Fruit fly (Drosophila melanogaster) whole organism, embryonic: Measurements from ENCODE around the gene Jon99Ciii.

Source experiments
- Aef1 ChIP-seq: fragments of 200-800 bp; sonication (Bioruptor generic); IDR thresholded peaks from 3 replicates; pipeline ENCODE4 v1.3.6; 2022; ENCODE audit warnings: missing biosample characterization, missing genetic modification characterization
- Atf-2 ChIP-seq: fragments of 200-800 bp; sonication (Bioruptor generic); optimal IDR thresholded peaks from 2 replicates; lab custom pipeline; 2016; ENCODE audit warnings: missing biosample characterization, missing genetic modification characterization
- Atf6 ChIP-seq: fragments of 200-800 bp; sonication (Bioruptor generic); IDR thresholded peaks from 2 replicates; pipeline ENCODE4 v1.3.6; 2022; ENCODE audit warnings: missing biosample characterization, missing genetic modification characterization
- BEAF-32 ChIP-seq: fragments of 200-800 bp; sonication (Bioruptor generic); optimal IDR thresholded peaks from 3 replicates; lab custom pipeline; 2017; ENCODE audit warnings: missing biosample characterization, missing genetic modification characterization, mild to moderate bottlenecking, moderate library complexity, missing genetic modification reagents
- CG1024 ChIP-seq: fragments of 200-800 bp; sonication (Bioruptor generic); IDR thresholded peaks from 2 replicates; pipeline ENCODE4 v1.3.6; 2022; ENCODE audit warnings: missing biosample characterization, missing genetic modification characterization
- CG10366 ChIP-seq: fragments of 200-800 bp; sonication (Bioruptor generic); IDR thresholded peaks from 2 replicates; pipeline ENCODE4 v1.3.6; 2022; ENCODE audit warnings: missing biosample characterization, missing genetic modification characterization
- CG12769 ChIP-seq: fragments of 200-800 bp; sonication (Bioruptor generic); optimal IDR thresholded peaks from 2 replicates; lab custom pipeline; 2019; ENCODE audit warnings: missing biosample characterization, mild to moderate bottlenecking, missing genetic modification characterization, moderate library complexity
- CG13287 ChIP-seq: fragments of 200-800 bp; sonication (Bioruptor generic); IDR thresholded peaks from 2 replicates; pipeline ENCODE4 v1.3.6; 2022; ENCODE audit warnings: missing biosample characterization, missing genetic modification characterization; ENCODE audit not compliant: partially characterized antibody
- CG13296 ChIP-seq: fragments of 200-800 bp; sonication (Bioruptor generic); optimal IDR thresholded peaks from 3 replicates; lab custom pipeline; 2018; ENCODE audit warnings: missing biosample characterization, mild to moderate bottlenecking, missing genetic modification characterization
- CG14441 ChIP-seq: fragments of 200-800 bp; sonication (Bioruptor generic); IDR thresholded peaks from 2 replicates; pipeline ENCODE4 v1.3.6; 2022; ENCODE audit warnings: missing biosample characterization, missing genetic modification characterization
- CG14965 ChIP-seq: fragments of 200-800 bp; sonication (Bioruptor generic); optimal IDR thresholded peaks from 2 replicates; lab custom pipeline; 2016; ENCODE audit warnings: missing biosample characterization, missing genetic modification characterization, borderline replicate concordance
- CG15073 ChIP-seq: fragments of 200-800 bp; sonication (Bioruptor generic); optimal IDR thresholded peaks from 2 replicates; lab custom pipeline; 2016; ENCODE audit warnings: missing biosample characterization, missing genetic modification characterization
- CG1602 ChIP-seq: fragments of 200-800 bp; sonication (Bioruptor generic); optimal IDR thresholded peaks from 3 replicates; lab custom pipeline; 2016; ENCODE audit warnings: missing biosample characterization, missing genetic modification characterization
- CG17612 ChIP-seq: fragments of 200-800 bp; sonication (Bioruptor generic); IDR thresholded peaks from 2 replicates; pipeline ENCODE4 v1.3.6; 2022; ENCODE audit warnings: missing biosample characterization, missing genetic modification characterization
- CG1792 ChIP-seq: fragments of 200-800 bp; sonication (Bioruptor generic); optimal IDR thresholded peaks from 2 replicates; lab custom pipeline; 2016; ENCODE audit warnings: missing biosample characterization, missing genetic modification characterization
- CG18011 ChIP-seq: fragments of 200-800 bp; sonication (Bioruptor generic); optimal IDR thresholded peaks from 2 replicates; lab custom pipeline; 2017; ENCODE audit warnings: missing biosample characterization, missing genetic modification characterization, mild to moderate bottlenecking, moderate library complexity, missing genotype
- CG18619 ChIP-seq: fragments of 200-800 bp; sonication (Bioruptor generic); optimal IDR thresholded peaks from 3 replicates; lab custom pipeline; 2017; ENCODE audit warnings: missing biosample characterization, mild to moderate bottlenecking, missing genetic modification characterization
- CG2199 ChIP-seq: fragments of 200-800 bp; sonication (Bioruptor generic); IDR thresholded peaks from 3 replicates; pipeline ENCODE4 v1.3.6; 2022; ENCODE audit warnings: missing biosample characterization, missing genetic modification characterization
- CG2712 ChIP-seq: fragments of 200-800 bp; optimal IDR thresholded peaks from 3 replicates; lab custom pipeline; 2019; ENCODE audit warnings: missing biosample characterization, mild to moderate bottlenecking, missing genetic modification characterization, moderate library complexity
- CG31441 ChIP-seq: fragments of 200-800 bp; sonication (Bioruptor generic); IDR thresholded peaks from 2 replicates; pipeline ENCODE4 v1.3.6; 2022; ENCODE audit warnings: missing biosample characterization, missing genetic modification characterization
- CG3163 ChIP-seq: fragments of 200-800 bp; sonication (Bioruptor generic); optimal IDR thresholded peaks from 3 replicates; lab custom pipeline; 2016; ENCODE audit warnings: missing biosample characterization, missing genetic modification characterization
- CG6254 ChIP-seq: fragments of 200-800 bp; sonication (Bioruptor generic); optimal IDR thresholded peaks from 3 replicates; lab custom pipeline; 2017; ENCODE audit warnings: mild to moderate bottlenecking, missing biosample characterization, missing genetic modification reagents, missing genetic modification characterization
- CG6654 ChIP-seq: fragments of 200-800 bp; sonication (Bioruptor generic); optimal IDR thresholded peaks from 2 replicates; lab custom pipeline; 2017; ENCODE audit warnings: missing biosample characterization, mild to moderate bottlenecking, missing genetic modification characterization
- CG6854 ChIP-seq: fragments of 200-800 bp; sonication (Bioruptor generic); optimal IDR thresholded peaks from 3 replicates; lab custom pipeline; 2017; ENCODE audit warnings: missing biosample characterization, mild to moderate bottlenecking, missing genetic modification characterization
- CG7987 ChIP-seq: fragments of 200-800 bp; sonication (Bioruptor generic); optimal IDR thresholded peaks from 2 replicates; lab custom pipeline; 2018; ENCODE audit warnings: missing biosample characterization, mild to moderate bottlenecking, missing genetic modification characterization, moderate library complexity
- Dfd ChIP-seq, 2 experiments: fragments of >200 bp; optimal IDR thresholded peaks; 2 replicates each; lab custom pipeline; 2017; ENCODE audit warnings: missing biosample characterization in 2 of 2, missing genetic modification characterization in 2 of 2
- Doc3 ChIP-seq: fragments of 200-800 bp; sonication (Bioruptor generic); IDR thresholded peaks from 3 replicates; pipeline ENCODE4 v1.3.6; 2022; ENCODE audit warnings: missing biosample characterization, missing genetic modification characterization; ENCODE audit not compliant: partially characterized antibody
- ERR ChIP-seq: fragments of 200-800 bp; sonication (Bioruptor generic); optimal IDR thresholded peaks from 2 replicates; lab custom pipeline; 2016; ENCODE audit warnings: missing biosample characterization, missing genetic modification characterization
- HmgZ ChIP-seq: fragments of 200-800 bp; sonication (Bioruptor generic); optimal IDR thresholded peaks from 2 replicates; lab custom pipeline; 2018; ENCODE audit warnings: missing biosample characterization, mild to moderate bottlenecking, missing genetic modification characterization
- Hr39 ChIP-seq: fragments of >200 bp; optimal IDR thresholded peaks from 2 replicates; lab custom pipeline; 2017
- Mad ChIP-seq: fragments of 200-800 bp; sonication (Bioruptor generic); optimal IDR thresholded peaks from 2 replicates; lab custom pipeline; 2016; ENCODE audit warnings: missing biosample characterization, missing genetic modification characterization
- NFAT ChIP-seq: fragments of 200-800 bp; sonication (Bioruptor generic); IDR thresholded peaks from 2 replicates; pipeline ENCODE4 v1.3.6; 2022; ENCODE audit warnings: missing biosample characterization, missing genetic modification characterization
- Sry-β ChIP-seq: fragments of 200-800 bp; sonication (Bioruptor generic); optimal IDR thresholded peaks from 2 replicates; lab custom pipeline; 2018; ENCODE audit warnings: missing biosample characterization, mild to moderate bottlenecking, missing genetic modification characterization, moderate library complexity
- Tbp ChIP-seq: fragments of >200 bp; optimal IDR thresholded peaks from 2 replicates; lab custom pipeline; 2018; ENCODE audit warnings: missing biosample characterization, missing genetic modification characterization
- Usf ChIP-seq: fragments of 200-800 bp; sonication (Bioruptor generic); optimal IDR thresholded peaks from 2 replicates; lab custom pipeline; 2017; ENCODE audit warnings: missing genotype, missing biosample characterization, missing genetic modification characterization
- ara ChIP-seq: fragments of 200-800 bp; sonication (Bioruptor generic); IDR thresholded peaks from 2 replicates; pipeline ENCODE4 v1.3.6; 2022; ENCODE audit warnings: missing biosample characterization, missing genetic modification characterization
- cas ChIP-seq: fragments of 200-800 bp; sonication (Bioruptor generic); IDR thresholded peaks from 2 replicates; pipeline ENCODE4 v1.3.6; 2022; ENCODE audit warnings: missing biosample characterization, missing genetic modification characterization
- danr ChIP-seq: fragments of 200-800 bp; sonication (Bioruptor generic); IDR thresholded peaks from 2 replicates; pipeline ENCODE4 v1.3.6; 2022; ENCODE audit warnings: missing biosample characterization, missing genetic modification characterization
- eyg ChIP-seq: fragments of 200-800 bp; sonication (Bioruptor generic); optimal IDR thresholded peaks from 3 replicates; lab custom pipeline; 2016; ENCODE audit warnings: missing biosample characterization, missing genetic modification characterization
- ftz-f1 ChIP-seq: fragments of 200-800 bp; sonication (Bioruptor generic); optimal IDR thresholded peaks from 2 replicates; lab custom pipeline; 2016; ENCODE audit warnings: missing biosample characterization, missing genetic modification characterization
- gro ChIP-seq: fragments of 200-800 bp; sonication (Bioruptor generic); optimal IDR thresholded peaks from 2 replicates; lab custom pipeline; 2016; ENCODE audit warnings: missing biosample characterization, missing genetic modification characterization
- gt ChIP-seq: fragments of 200-800 bp; sonication (Bioruptor generic); IDR thresholded peaks from 2 replicates; pipeline ENCODE4 v1.3.6; 2022; ENCODE audit warnings: missing biosample characterization, missing genetic modification characterization
- hth ChIP-seq: fragments of >200 bp; optimal IDR thresholded peaks from 2 replicates; lab custom pipeline; 2017; ENCODE audit warnings: inconsistent platforms
- klu ChIP-seq: fragments of 200-800 bp; sonication (Bioruptor generic); IDR thresholded peaks from 2 replicates; pipeline ENCODE4 v1.3.6; 2022; ENCODE audit warnings: missing biosample characterization, missing genetic modification characterization
- nom ChIP-seq: fragments of 200-800 bp; sonication (Bioruptor generic); optimal IDR thresholded peaks from 2 replicates; lab custom pipeline; 2017; ENCODE audit warnings: missing biosample characterization, missing genetic modification characterization, mild to moderate bottlenecking, moderate library complexity, missing genetic modification reagents
- onecut ChIP-seq: fragments of 200-800 bp; sonication (Bioruptor generic); IDR thresholded peaks from 2 replicates; pipeline ENCODE4 v1.3.6; 2022; ENCODE audit warnings: missing biosample characterization, missing genetic modification characterization
- ro ChIP-seq: fragments of 200-800 bp; sonication (Bioruptor generic); IDR thresholded peaks from 2 replicates; pipeline ENCODE4 v1.3.6; 2022; ENCODE audit warnings: missing biosample characterization, missing genetic modification characterization
- sisA ChIP-seq: fragments of 200-800 bp; sonication (Bioruptor generic); IDR thresholded peaks from 2 replicates; pipeline ENCODE4 v1.3.6; 2022; ENCODE audit warnings: missing biosample characterization, missing genetic modification characterization
- slou ChIP-seq: fragments of 200-800 bp; sonication (Bioruptor generic); optimal IDR thresholded peaks from 3 replicates; lab custom pipeline; 2016; ENCODE audit warnings: missing biosample characterization, missing genetic modification characterization
- ssp ChIP-seq: fragments of 200-800 bp; sonication (Bioruptor generic); IDR thresholded peaks from 2 replicates; pipeline ENCODE4 v1.3.6; 2022; ENCODE audit warnings: missing biosample characterization, missing genetic modification characterization
- stc ChIP-seq: fragments of 200-800 bp; sonication (Bioruptor generic); IDR thresholded peaks from 2 replicates; pipeline ENCODE4 v1.3.6; 2022; ENCODE audit warnings: missing biosample characterization, missing genetic modification characterization
- tin ChIP-seq: fragments of 200-800 bp; sonication (Bioruptor generic); optimal IDR thresholded peaks from 3 replicates; lab custom pipeline; 2016; ENCODE audit warnings: missing biosample characterization, missing genetic modification characterization
- wek ChIP-seq: fragments of 200-800 bp; sonication (Bioruptor generic); optimal IDR thresholded peaks from 3 replicates; lab custom pipeline; 2018; ENCODE audit warnings: missing biosample characterization, mild to moderate bottlenecking, missing genetic modification characterization, moderate library complexity

The Jon99Ciii gene

DNA sequence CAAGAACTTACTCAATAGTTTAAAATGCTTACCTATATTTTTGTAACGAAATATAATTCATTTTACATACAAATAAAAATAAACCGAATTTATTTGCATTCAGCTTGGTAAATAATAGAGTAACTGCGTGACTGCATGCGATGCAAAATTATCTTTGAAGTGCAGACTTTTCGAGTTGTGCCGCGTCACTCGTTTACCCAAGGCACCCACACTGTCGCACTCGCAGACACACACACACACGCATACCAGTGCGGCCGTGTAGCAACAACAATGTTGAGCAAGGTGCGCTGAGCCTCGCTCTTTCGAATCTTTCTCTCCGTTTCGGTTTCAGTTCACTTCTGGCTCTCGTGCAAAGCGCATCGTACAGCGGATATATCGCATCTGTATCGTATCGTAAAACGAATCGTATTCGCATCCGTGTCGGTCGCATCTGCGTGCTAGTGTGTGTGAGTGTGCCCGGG is 45.3 kb upstream of the Jon99Ciii start, which contains the start of gene CG31038 (continued):
- TF ChIP-seq Usf (GFP tag; lab: Kevin White, UChicago), result no peak
- TF ChIP-seq CG18011 (GFP tag; lab: Kevin White, UChicago), result no peak
- no peak for TF ChIP-seq Doc3 (GFP tag; lab: Robert Waterston, UW)
- no peak for TF ChIP-seq slou (GFP tag; lab: Kevin White, UChicago)
- TF ChIP-seq ERR (GFP tag; lab: Kevin White, UChicago), result no peak
- TF ChIP-seq CG15073 (GFP tag; lab: Kevin White, UChicago), result no peak
- no peak for TF ChIP-seq gt (GFP tag; lab: Robert Waterston, UW)
- TF ChIP-seq CG6254, result no peak
- TF ChIP-seq CG12769 (tag; lab: Kevin White, UChicago), result peak; percentile 37
- TF ChIP-seq hth, result no peak
- TF ChIP-seq eyg (GFP tag; lab: Kevin White, UChicago), result no peak
- TF ChIP-seq CG1792 (GFP tag; lab: Kevin White, UChicago), result no peak
- TF ChIP-seq cas (GFP tag; lab: Robert Waterston, UW), result no peak
- no peak for TF ChIP-seq CG14441 (GFP tag; lab: Robert Waterston, UW)
- TF ChIP-seq klu (GFP tag; lab: Robert Waterston, UW), result no peak
- TF ChIP-seq CG1024 (GFP tag; lab: Robert Waterston, UW), result no peak; the same call in 1 of the 2 replicates
- TF ChIP-seq wek (GFP tag; lab: Kevin White, UChicago), result peak; percentile 39
- TF ChIP-seq CG3163 (GFP tag; lab: Kevin White, UChicago), result peak; percentile 79
- TF ChIP-seq ara, result peak; percentile 61; the same call in 1 of the 2 replicates
- TF ChIP-seq ssp (GFP tag; lab: Robert Waterston, UW), result no peak
- no peak for TF ChIP-seq HmgZ (tag; lab: Kevin White, UChicago)
- no peak for TF ChIP-seq CG13296 (GFP tag; lab: Kevin White, UChicago)
- TF ChIP-seq Hr39, result no peak
- no peak for TF ChIP-seq CG10366 (GFP tag; lab: Robert Waterston, UW)
- TF ChIP-seq CG13287, result peak; percentile 57; the same call in 1 of the 2 replicates
- TF ChIP-seq Aef1, result peak; percentile 66
- no peak for TF ChIP-seq CG6854
- no peak for TF ChIP-seq tin (GFP tag; lab: Kevin White, UChicago)
- TF ChIP-seq NFAT, result peak; percentile 40; the same call in 1 of the 2 replicates
- no peak for TF ChIP-seq Sry-β (GFP tag; lab: Kevin White, UChicago)
- TF ChIP-seq CG14965 (GFP tag; lab: Kevin White, UChicago), result no peak
- TF ChIP-seq Mad, result no peak
- TF ChIP-seq CG7987 (GFP tag; lab: Kevin White, UChicago), result peak; percentile 34
- peak; percentile 77 for TF ChIP-seq nom (GFP tag; lab: Kevin White, UChicago)
- no peak for TF ChIP-seq ftz-f1 (GFP tag; lab: Kevin White, UChicago)
- no peak for TF ChIP-seq sisA
- TF ChIP-seq ro (GFP tag; lab: Robert Waterston, UW), result no peak
- 0 out of 2 replicates have a peak, but pooled peaks have one; percentile 17 for TF ChIP-seq stc (GFP tag; lab: Robert Waterston, UW)
- TF ChIP-seq Dfd (GFP tag; optimal IDR thresholded peaks at IDR 0.05; lab: Kevin White, UChicago), result no peak
- TF ChIP-seq Atf6 (GFP tag; lab: Robert Waterston, UW), result no peak
- TF ChIP-seq CG6654 (GFP tag; lab: Kevin White, UChicago), result no peak
- TF ChIP-seq CG18619 (GFP tag; lab: Kevin White, UChicago), result no peak
- TF ChIP-seq CG17612 (GFP tag; lab: Robert Waterston, UW), result no peak
- TF ChIP-seq danr, result no peak
- no peak for TF ChIP-seq CG1602 (GFP tag; lab: Kevin White, UChicago)
- peak; percentile 13 for TF ChIP-seq BEAF-32
- TF ChIP-seq gro (GFP tag; lab: Kevin White, UChicago), result no peak
- TF ChIP-seq onecut (GFP tag; lab: Robert Waterston, UW), result no peak; the same call in 1 of the 2 replicates
- peak; percentile 29 for TF ChIP-seq CG2712
- no peak for TF ChIP-seq CG2199 (GFP tag; lab: Robert Waterston, UW)
- TF ChIP-seq CG31441 (GFP tag; lab: Robert Waterston, UW), result peak; percentile 24
- no peak for TF ChIP-seq Tbp (GFP tag; lab: Kevin White, UChicago)
- no peak for TF ChIP-seq Atf-2 (GFP tag; lab: Kevin White, UChicago)
